Worm (Caenorhabditis elegans): Measurements from ENCODE around the gene Y45G12B.2.

The Y45G12B.2 gene

ce11 chrV:2650980-2651379 lies 43.6 kb upstream of the Y45G12B.2 start:
- no peak for TF ChIP-seq efl-1 (optimal IDR thresholded peaks at IDR 0.05)
- TF ChIP-seq efl-1 (GFP tag; optimal IDR thresholded peaks at IDR 0.05 in 1 of 2) = peak in 1 of 2 experiments; percentile 49
- no peak for TF ChIP-seq ceh-90 (tag; optimal IDR thresholded peaks at IDR 0.05)

ce11 chrV:2652557-2653133 lies 41.9 kb upstream of the Y45G12B.2 start, which contains the start of the genes W02H5.8 and angl-1:
TSS of gene W02H5.8 (minus strand) at chrV:2652657.
TSS of gene angl-1 (plus strand) at chrV:2653083.
- TF ChIP-seq nhr-76 (tag; optimal IDR thresholded peaks at IDR 0.05) (no peak), efl-1 (optimal IDR thresholded peaks at IDR 0.05) (no peak), efl-1 (GFP tag; optimal IDR thresholded peaks at IDR 0.05 in 1 of 2) (peak in 1 of 2 experiments; percentile 89)

- TF ChIP-seq aly-2 (tag; optimal IDR thresholded peaks at IDR 0.05) (no peak), efl-1 (optimal IDR thresholded peaks at IDR 0.05) (no peak), efl-1 (GFP tag; optimal IDR thresholded peaks at IDR 0.05 in 1 of 2) (peak in 1 of 2 experiments; percentile 48), nhr-28 (tag; optimal IDR thresholded peaks at IDR 0.05) (no peak), fkh-8 (tag; optimal IDR thresholded peaks at IDR 0.05) (no peak), lin-15B (tag; optimal IDR thresholded peaks at IDR 0.05) (no peak), mep-1 (tag; optimal IDR thresholded peaks at IDR 0.05) (no peak), efl-3 (GFP tag; optimal IDR thresholded peaks at IDR 0.05) (no peak), hlh-17 (GFP tag; optimal IDR thresholded peaks at IDR 0.05; ENCODE audit: borderline replicate concordance) (no peak)
These were observed 38.4 kb upstream of the Y45G12B.2 start for ce11 chrV:2656159-2656558.

ce11 chrV:2657682-2658081 lies 36.9 kb upstream of the Y45G12B.2 start:
- TF ChIP-seq nhr-71 (tag; optimal IDR thresholded peaks at IDR 0.05) (peak; percentile 27), lin-39 (tag; optimal IDR thresholded peaks at IDR 0.05) (no peak), efl-1 (optimal IDR thresholded peaks at IDR 0.05) (peak; percentile 34 to 37), efl-1 (GFP tag; optimal IDR thresholded peaks at IDR 0.05 in 1 of 2) (peak; percentile 33 to 93), lin-35 (GFP tag; optimal IDR thresholded peaks at IDR 0.05) (peak in 1 of 2 experiments; percentile 51), xbp-1 (tag; optimal IDR thresholded peaks at IDR 0.05) (peak; percentile 1), dpl-1 (GFP tag; optimal IDR thresholded peaks at IDR 0.05) (peak in 2 of 3 experiments; percentile 10 to 51), nhr-28 (tag; optimal IDR thresholded peaks at IDR 0.05) (no peak), snu-23 (GFP tag; optimal IDR thresholded peaks at IDR 0.05) (peak; percentile 12), elt-2 (tag; optimal IDR thresholded peaks at IDR 0.05) (peak; percentile 41), lsy-2 (tag; optimal IDR thresholded peaks at IDR 0.05) (peak; percentile 14 to 38), F16B12.6 (tag; optimal IDR thresholded peaks at IDR 0.05) (no peak)

ce11 chrV:2660457-2660856 lies 34.1 kb upstream of the Y45G12B.2 start:
- TF ChIP-seq efl-1 (optimal IDR thresholded peaks at IDR 0.05) = no peak
- TF ChIP-seq efl-1 (GFP tag; optimal IDR thresholded peaks at IDR 0.05 in 1 of 2) = peak in 1 of 2 experiments; percentile 82
- no peak for TF ChIP-seq pax-3 (tag; optimal IDR thresholded peaks at IDR 0.05)

ce11 chrV:2664525-2665053 lies 30.0 kb upstream of the Y45G12B.2 start, which contains the start of gene ndx-2:
TSS of gene ndx-2 (minus strand) at chrV:2665003.
- TF ChIP-seq unc-86 (tag; optimal IDR thresholded peaks at IDR 0.05) (no peak), zag-1 (tag; optimal IDR thresholded peaks at IDR 0.05) (no peak), grh-1 (GFP tag; IDR thresholded peaks at IDR 0.05) (no peak), mab-9 (GFP tag; IDR thresholded peaks at IDR 0.05) (no peak), nhr-85 (tag) (no peak), skn-1 (tag; optimal IDR thresholded peaks at IDR 0.05) (no peak), fkh-4 (tag; optimal IDR thresholded peaks at IDR 0.05; ENCODE audit: borderline replicate concordance) (no peak), irx-1 (tag; optimal IDR thresholded peaks at IDR 0.05) (no peak), blmp-1 (tag; optimal IDR thresholded peaks at IDR 0.05) (no peak), snu-23 (GFP tag; optimal IDR thresholded peaks at IDR 0.05) (no peak), sox-4 (tag; optimal IDR thresholded peaks at IDR 0.05) (no peak), unc-30 (tag; optimal IDR thresholded peaks at IDR 0.05) (no peak), lir-3 (tag; optimal IDR thresholded peaks at IDR 0.05; ENCODE audit: poor library complexity) (no peak), lin-35 (GFP tag; optimal IDR thresholded peaks at IDR 0.05) (no peak), efl-3 (GFP tag; optimal IDR thresholded peaks at IDR 0.05) (no peak), mep-1 (tag; optimal IDR thresholded peaks at IDR 0.05) (no peak)
